Worm (Caenorhabditis elegans): ENCODE results near the gene nhr-76.

The nhr-76 gene

ce11 chrIV:593029-593428 is 34.3 kb upstream of the nhr-76 start, which contains the start of gene C18H7.4:
Gene C18H7.4, plus strand, starts transcription at chrIV:593329.
- no peak for TF ChIP-seq unc-120 (tag; optimal IDR thresholded peaks at IDR 0.05; ENCODE audit: poor library complexity, severe bottlenecking)
- no peak for TF ChIP-seq lin-13 (tag; optimal IDR thresholded peaks at IDR 0.05)
- TF ChIP-seq unc-39 (tag; optimal IDR thresholded peaks at IDR 0.05): no peak
- no peak for TF ChIP-seq ceh-39 (tag; optimal IDR thresholded peaks at IDR 0.05)
- no peak for TF ChIP-seq hlh-1 (tag; optimal IDR thresholded peaks at IDR 0.05)
- TF ChIP-seq mls-2 (tag; optimal IDR thresholded peaks at IDR 0.05): no peak
- no peak for TF ChIP-seq blmp-1 (tag; optimal IDR thresholded peaks at IDR 0.05)
- no peak for TF ChIP-seq elt-1 (tag; optimal IDR thresholded peaks at IDR 0.05; ENCODE audit: borderline replicate concordance, insufficient read depth)
- TF ChIP-seq M03D4.4 (tag; optimal IDR thresholded peaks at IDR 0.05): no peak

ce11 chrIV:594840-595239 is 32.5 kb upstream of the nhr-76 start:
- TF ChIP-seq bed-3 (GFP tag; optimal IDR thresholded peaks at IDR 0.05) (no peak), ceh-39 (tag; optimal IDR thresholded peaks at IDR 0.05) (no peak), nhr-2 (tag; optimal IDR thresholded peaks at IDR 0.05) (no peak), mls-2 (tag; optimal IDR thresholded peaks at IDR 0.05) (no peak), ceh-83 (GFP tag; optimal IDR thresholded peaks at IDR 0.05) (no peak), zip-8 (tag; optimal IDR thresholded peaks at IDR 0.05) (no peak), nhr-12 (tag; optimal IDR thresholded peaks at IDR 0.05) (no peak), unc-39 (tag; optimal IDR thresholded peaks at IDR 0.05) (no peak)

ce11 chrIV:596292-596952 is 30.9 kb upstream of the nhr-76 start, which contains the start of the genes C18H7.7 and C18H7.11:
Gene C18H7.7, minus strand, starts transcription at chrIV:596392.
Gene C18H7.11, plus strand, starts transcription at chrIV:596902.
- TF ChIP-seq nhr-237 (tag; optimal IDR thresholded peaks at IDR 0.05) (no peak), mep-1 (tag; optimal IDR thresholded peaks at IDR 0.05) (no peak)

DNA sequence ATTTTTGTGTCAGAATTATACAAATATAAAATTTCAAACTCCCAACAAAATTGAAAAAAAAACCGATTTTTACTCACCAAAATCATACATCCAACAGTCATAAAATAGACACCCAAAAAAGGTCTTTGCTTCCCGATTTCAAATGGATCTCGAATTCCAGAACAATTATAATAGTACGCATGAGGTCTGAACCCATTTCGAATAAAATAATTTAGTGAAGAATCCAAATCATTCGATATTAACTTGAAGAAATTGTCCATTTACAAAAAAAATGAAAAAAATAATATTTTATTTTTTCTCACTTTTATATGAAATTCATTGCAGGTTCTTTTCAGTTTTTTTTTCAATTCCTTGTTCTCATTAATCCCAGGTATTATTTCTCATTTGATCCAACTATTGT is 25.7 kb upstream of the nhr-76 start, which contains the start of gene srt-59:
srt-59 (minus strand) TSS at position 101 of the 400 bp plus-strand sequence.
- no peak for TF ChIP-seq lin-13 (tag; optimal IDR thresholded peaks at IDR 0.05)
- no peak for TF ChIP-seq unc-62 (GFP tag; optimal IDR thresholded peaks at IDR 0.05)
- no peak for TF ChIP-seq cnd-1 (tag; optimal IDR thresholded peaks at IDR 0.05)
- TF ChIP-seq sptf-1 (tag; optimal IDR thresholded peaks at IDR 0.05): no peak

DNA sequence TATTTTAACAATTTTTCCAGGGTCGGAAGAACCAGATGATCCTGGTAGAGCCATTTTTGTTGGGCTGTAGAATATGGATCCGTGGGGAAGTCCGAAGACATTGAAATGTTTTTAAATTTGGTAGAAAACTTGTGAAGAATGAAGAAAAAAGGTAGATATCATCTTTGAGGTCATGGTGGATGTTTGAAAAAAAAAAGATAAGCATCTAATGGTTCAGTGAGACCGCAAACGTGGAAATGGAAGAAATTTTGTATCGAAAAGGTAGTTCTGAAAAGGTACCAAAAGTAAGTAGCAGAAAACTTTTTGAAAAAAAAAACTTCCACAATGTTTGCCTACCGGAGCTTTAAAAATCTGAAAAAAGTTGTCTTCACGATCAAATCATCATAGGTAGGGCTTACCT is 23.8 kb upstream of the nhr-76 start, which contains the start of gene prmt-4:
prmt-4 (minus strand) TSS at position 101 of the 400 bp plus-strand sequence.
- no peak for TF ChIP-seq M03D4.4 (tag; optimal IDR thresholded peaks at IDR 0.05)
- TF ChIP-seq snpc-4 (tag; optimal IDR thresholded peaks at IDR 0.05): no peak
- TF ChIP-seq ham-2 (GFP tag; optimal IDR thresholded peaks at IDR 0.05): no peak
- no peak for TF ChIP-seq elt-1 (tag; optimal IDR thresholded peaks at IDR 0.05; ENCODE audit: borderline replicate concordance, insufficient read depth)
- TF ChIP-seq bed-3 (GFP tag; optimal IDR thresholded peaks at IDR 0.05): no peak
- TF ChIP-seq ces-1 (GFP tag; optimal IDR thresholded peaks at IDR 0.05): no peak
- TF ChIP-seq ceh-39 (tag; optimal IDR thresholded peaks at IDR 0.05): no peak
- TF ChIP-seq lin-13 (tag; optimal IDR thresholded peaks at IDR 0.05): no peak
- no peak for TF ChIP-seq lsy-2 (tag; optimal IDR thresholded peaks at IDR 0.05)
- TF ChIP-seq nhr-28 (tag; optimal IDR thresholded peaks at IDR 0.05): no peak
- no peak for TF ChIP-seq mls-2 (tag; optimal IDR thresholded peaks at IDR 0.05)
- no peak for TF ChIP-seq ztf-11 (tag; optimal IDR thresholded peaks at IDR 0.05)
- TF ChIP-seq nhr-76 (tag; optimal IDR thresholded peaks at IDR 0.05): no peak
- TF ChIP-seq ceh-43 (GFP tag; optimal IDR thresholded peaks at IDR 0.05): no peak
- TF ChIP-seq blmp-1 (tag; optimal IDR thresholded peaks at IDR 0.05): no peak

DNA sequence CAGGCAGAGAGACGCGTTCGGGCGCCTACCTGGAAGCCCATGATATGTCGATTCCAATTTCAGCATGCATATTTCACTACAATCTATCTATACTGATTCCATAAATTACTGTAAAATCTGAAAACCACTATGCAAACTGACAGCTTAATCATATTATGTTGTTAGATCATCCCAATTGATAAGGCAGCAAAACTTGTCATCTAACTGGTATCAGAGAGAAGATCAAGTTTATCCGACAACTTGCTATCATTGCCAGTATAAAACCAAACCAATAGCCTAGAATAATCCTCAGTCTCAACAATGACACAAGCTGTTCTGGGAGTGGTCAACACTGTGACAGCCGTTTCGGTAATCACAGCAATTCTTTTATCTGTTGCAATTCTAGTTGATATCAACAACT is 23.2 kb upstream of the nhr-76 start, which contains the start of gene col-102:
col-102 (plus strand) TSS at position 301 of the 400 bp plus-strand sequence.
- TF ChIP-seq flh-1 (GFP tag; optimal IDR thresholded peaks at IDR 0.05): no peak
- no peak for TF ChIP-seq drap-1 (GFP tag; optimal IDR thresholded peaks at IDR 0.05)
- TF ChIP-seq unc-62 (GFP tag; optimal IDR thresholded peaks at IDR 0.05): no peak
- TF ChIP-seq lin-32 (GFP tag; optimal IDR thresholded peaks at IDR 0.05): no peak
- no peak for TF ChIP-seq unc-39 (tag; optimal IDR thresholded peaks at IDR 0.05)
- no peak for TF ChIP-seq blmp-1 (tag; optimal IDR thresholded peaks at IDR 0.05)
